Fruit fly (Drosophila melanogaster) whole organism, embryonic: ENCODE data around the gene Acph-1.

Experiments
- Atf-2 ChIP-seq: fragments of 200-800 bp; sonication (Bioruptor generic); optimal IDR thresholded peaks from 2 replicates; lab custom pipeline; 2016; ENCODE audit warnings: missing biosample characterization, missing genetic modification characterization
- CG10147 ChIP-seq: fragments of 200-800 bp; sonication (Bioruptor generic); optimal IDR thresholded peaks from 2 replicates; lab custom pipeline; 2019; ENCODE audit warnings: missing biosample characterization, mild to moderate bottlenecking, missing genetic modification characterization, moderate library complexity
- CG12219 ChIP-seq: fragments of 200-800 bp; sonication (Bioruptor generic); optimal IDR thresholded peaks from 3 replicates; lab custom pipeline; 2018; ENCODE audit warnings: missing biosample characterization, mild to moderate bottlenecking, missing genetic modification characterization
- CG12391 ChIP-seq: fragments of 200-800 bp; sonication (Bioruptor generic); optimal IDR thresholded peaks from 3 replicates; lab custom pipeline; 2018; ENCODE audit warnings: missing biosample characterization, mild to moderate bottlenecking, missing genetic modification characterization, moderate library complexity
- CG13424 ChIP-seq: fragments of 200-800 bp; sonication (Bioruptor generic); optimal IDR thresholded peaks from 2 replicates; lab custom pipeline; 2019; ENCODE audit warnings: missing biosample characterization, mild to moderate bottlenecking, missing genetic modification characterization, moderate library complexity
- CG1603 ChIP-seq: fragments of 200-800 bp; sonication (Bioruptor generic); optimal IDR thresholded peaks from 2 replicates; lab custom pipeline; 2019; ENCODE audit warnings: missing biosample characterization, mild to moderate bottlenecking, missing genetic modification characterization, moderate library complexity
- CG17359 ChIP-seq: fragments of 200-800 bp; sonication (Bioruptor generic); optimal IDR thresholded peaks from 3 replicates; lab custom pipeline; 2018; ENCODE audit warnings: missing biosample characterization, mild to moderate bottlenecking, missing genetic modification characterization, moderate library complexity
- CG1792 ChIP-seq: fragments of 200-800 bp; sonication (Bioruptor generic); optimal IDR thresholded peaks from 2 replicates; lab custom pipeline; 2016; ENCODE audit warnings: missing biosample characterization, missing genetic modification characterization
- CG2712 ChIP-seq: fragments of 200-800 bp; optimal IDR thresholded peaks from 3 replicates; lab custom pipeline; 2019; ENCODE audit warnings: missing biosample characterization, mild to moderate bottlenecking, missing genetic modification characterization, moderate library complexity
- CG32532 ChIP-seq: fragments of 200-800 bp; sonication (Bioruptor generic); IDR thresholded peaks from 2 replicates; pipeline ENCODE4 v1.3.6; 2022; ENCODE audit warnings: missing biosample characterization, missing genetic modification characterization
- CG34422 ChIP-seq: fragments of 200-800 bp; sonication (Bioruptor generic); IDR thresholded peaks from 3 replicates; pipeline ENCODE4 v1.3.6; 2022; ENCODE audit warnings: missing biosample characterization, missing genetic modification characterization
- CG5953 ChIP-seq: fragments of 200-800 bp; sonication (Bioruptor generic); IDR thresholded peaks from 2 replicates; pipeline ENCODE4 v1.3.6; 2022; ENCODE audit warnings: missing biosample characterization, missing genetic modification characterization
- CG6175 ChIP-seq: fragments of 200-800 bp; sonication (Bioruptor generic); IDR thresholded peaks from 3 replicates; pipeline ENCODE4 v1.3.6; 2022; ENCODE audit warnings: missing biosample characterization, missing genetic modification characterization
- CG6272 ChIP-seq: fragments of 200-800 bp; sonication (Bioruptor generic); IDR thresholded peaks from 2 replicates; pipeline ENCODE4 v1.3.6; 2022; ENCODE audit warnings: missing biosample characterization, missing genetic modification characterization
- CG7556 ChIP-seq: fragments of 200-800 bp; sonication (Bioruptor generic); optimal IDR thresholded peaks from 2 replicates; lab custom pipeline; 2017; ENCODE audit warnings: missing biosample characterization, mild to moderate bottlenecking, missing genetic modification characterization
- CG7786 ChIP-seq: fragments of 200-800 bp; sonication (Bioruptor generic); optimal IDR thresholded peaks from 2 replicates; lab custom pipeline; 2016; ENCODE audit warnings: missing biosample characterization, missing genetic modification characterization
- CG8924 ChIP-seq: fragments of 200-800 bp; optimal IDR thresholded peaks from 3 replicates; lab custom pipeline; 2019; ENCODE audit warnings: missing biosample characterization, mild to moderate bottlenecking, missing genetic modification characterization, moderate library complexity
- Dbx ChIP-seq: fragments of 200-800 bp; sonication (Bioruptor generic); IDR thresholded peaks from 3 replicates; pipeline ENCODE4 v1.3.6; 2022; ENCODE audit warnings: missing biosample characterization, missing genetic modification characterization
- E2f1 ChIP-seq: fragments of 200-800 bp; sonication (Bioruptor generic); IDR thresholded peaks from 2 replicates; pipeline ENCODE4 v1.3.6; 2022; ENCODE audit warnings: missing biosample characterization, missing genetic modification characterization
- GATAe ChIP-seq: fragments of 200-800 bp; sonication (Bioruptor generic); conservative IDR thresholded peaks from 2 replicates; pipeline ENCODE4 v1.3.6; 2022; ENCODE audit warnings: missing biosample characterization, missing genetic modification characterization
- Gug ChIP-seq: fragments of 200-800 bp; sonication (Bioruptor generic); IDR thresholded peaks from 4 replicates; pipeline ENCODE4 v1.3.6; 2022; ENCODE audit warnings: missing biosample characterization, missing genetic modification characterization
- H2.0 ChIP-seq: fragments of 200-800 bp; sonication (Bioruptor generic); IDR thresholded peaks from 2 replicates; pipeline ENCODE4 v1.3.6; 2022; ENCODE audit warnings: missing biosample characterization, missing genetic modification characterization
- Hand ChIP-seq: fragments of 200-800 bp; sonication (Bioruptor generic); optimal IDR thresholded peaks from 2 replicates; lab custom pipeline; 2017; ENCODE audit warnings: mild to moderate bottlenecking, missing biosample characterization, missing genetic modification reagents, missing genetic modification characterization
- Nf-YA ChIP-seq: fragments of 200-800 bp; sonication (Bioruptor generic); IDR thresholded peaks from 2 replicates; pipeline ENCODE4 v1.3.6; 2022; ENCODE audit warnings: missing biosample characterization, missing genetic modification characterization
- NfI ChIP-seq: fragments of 200-800 bp; sonication (Bioruptor generic); optimal IDR thresholded peaks from 3 replicates; lab custom pipeline; 2018; ENCODE audit warnings: missing biosample characterization, mild to moderate bottlenecking, missing genetic modification characterization, moderate library complexity
- PHDP ChIP-seq: fragments of 200-800 bp; sonication (Bioruptor generic); optimal IDR thresholded peaks from 3 replicates; lab custom pipeline; 2018; ENCODE audit warnings: missing biosample characterization, mild to moderate bottlenecking, missing genetic modification characterization, moderate library complexity
- Spps ChIP-seq: fragments of 200-800 bp; sonication (Bioruptor generic); optimal IDR thresholded peaks from 2 replicates; lab custom pipeline; 2018; ENCODE audit warnings: missing biosample characterization, mild to moderate bottlenecking, missing genetic modification characterization
- TFAM ChIP-seq: fragments of 200-800 bp; sonication (Bioruptor generic); optimal IDR thresholded peaks from 2 replicates; lab custom pipeline; 2017; ENCODE audit warnings: missing biosample characterization, missing genetic modification characterization, inconsistent platforms
- Xbp1 ChIP-seq: fragments of 200-800 bp; sonication (Bioruptor generic); optimal IDR thresholded peaks from 3 replicates; lab custom pipeline; 2016; ENCODE audit warnings: missing biosample characterization, mild to moderate bottlenecking, missing genetic modification characterization
- ap ChIP-seq: fragments of 200-800 bp; sonication (Bioruptor generic); IDR thresholded peaks from 2 replicates; pipeline ENCODE4 v1.3.6; 2022; ENCODE audit warnings: missing biosample characterization, missing genetic modification characterization
- ara ChIP-seq: fragments of 200-800 bp; sonication (Bioruptor generic); IDR thresholded peaks from 2 replicates; pipeline ENCODE4 v1.3.6; 2022; ENCODE audit warnings: missing biosample characterization, missing genetic modification characterization
- ato ChIP-seq: fragments of 200-800 bp; sonication (Bioruptor generic); IDR thresholded peaks from 2 replicates; pipeline ENCODE4 v1.3.6; 2022; ENCODE audit warnings: missing biosample characterization, missing genetic modification characterization; ENCODE audit not compliant: partially characterized antibody
- chinmo ChIP-seq: fragments of 200-800 bp; sonication (Bioruptor generic); IDR thresholded peaks from 4 replicates; pipeline ENCODE4 v1.3.6; 2022; ENCODE audit warnings: missing biosample characterization, missing genetic modification characterization; ENCODE audit not compliant: partially characterized antibody
- chm ChIP-seq: fragments of 200-800 bp; sonication (Bioruptor generic); IDR thresholded peaks from 2 replicates; pipeline ENCODE4 v1.3.6; 2022; ENCODE audit warnings: missing biosample characterization, missing genetic modification characterization
- danr ChIP-seq: fragments of 200-800 bp; sonication (Bioruptor generic); IDR thresholded peaks from 2 replicates; pipeline ENCODE4 v1.3.6; 2022; ENCODE audit warnings: missing biosample characterization, missing genetic modification characterization
- eve ChIP-seq, 2 experiments: fragments of >200 bp; optimal IDR thresholded peaks; 2 replicates each; lab custom pipeline; 2017; ENCODE audit warnings: missing biosample characterization in 2 of 2, missing genetic modification characterization in 2 of 2
- fd102C ChIP-seq: fragments of 200-800 bp; sonication (Bioruptor generic); optimal IDR thresholded peaks from 2 replicates; lab custom pipeline; 2018; ENCODE audit warnings: missing biosample characterization, mild to moderate bottlenecking, missing genetic modification characterization, moderate library complexity
- gfzf ChIP-seq: fragments of 200-800 bp; sonication (Bioruptor generic); optimal IDR thresholded peaks from 2 replicates; lab custom pipeline; 2016; ENCODE audit warnings: missing biosample characterization, mild to moderate bottlenecking, missing genetic modification characterization, moderate library complexity
- hkb ChIP-seq, 2 experiments: fragments of 200-800 bp in 1 of 2; fragments of >200 bp in 1 of 2; sonication (Bioruptor generic) in 1 of 2; IDR thresholded peaks in 1 of 2; optimal IDR thresholded peaks in 1 of 2; 2 replicates each; pipeline versions ENCODE4 v1.3.6 to Lab custom; 2017 to 2022; ENCODE audit warnings: missing biosample characterization in 1 of 2, missing genetic modification characterization in 1 of 2
- lab ChIP-seq: fragments of 200-800 bp; sonication (Bioruptor generic); optimal IDR thresholded peaks from 3 replicates; lab custom pipeline; 2017; ENCODE audit warnings: missing biosample characterization, missing genetic modification characterization, mild to moderate bottlenecking, moderate library complexity, missing genetic modification reagents
- mam ChIP-seq: fragments of 200-800 bp; sonication (Bioruptor generic); optimal IDR thresholded peaks from 3 replicates; lab custom pipeline; 2016; ENCODE audit warnings: missing biosample characterization, missing genetic modification characterization
- prd ChIP-seq, 3 experiments: fragments of >200 bp in 2 of 3; fragments of 200-800 bp in 1 of 3; sonication (Bioruptor generic) in 1 of 3; optimal IDR thresholded peaks in 2 of 3; IDR thresholded peaks in 1 of 3; 2 replicates in 2 of 3; 3 replicates in 1 of 3; pipeline versions ENCODE4 v1.3.6 to Lab custom; 2017 to 2022; ENCODE audit warnings: missing biosample characterization in 1 of 3, missing genetic modification characterization in 1 of 3
- pzg ChIP-seq: fragments of 200-800 bp; sonication (Bioruptor generic); optimal IDR thresholded peaks from 3 replicates; lab custom pipeline; 2018; ENCODE audit warnings: missing biosample characterization, mild to moderate bottlenecking, missing genetic modification characterization, moderate library complexity
- salm ChIP-seq: fragments of 200-800 bp; sonication (Bioruptor generic); optimal IDR thresholded peaks from 2 replicates; lab custom pipeline; 2018; ENCODE audit warnings: missing biosample characterization, mild to moderate bottlenecking, missing genetic modification characterization
- scrt ChIP-seq: fragments of 200-800 bp; sonication (Bioruptor generic); optimal IDR thresholded peaks from 2 replicates; lab custom pipeline; 2018; ENCODE audit warnings: missing biosample characterization, mild to moderate bottlenecking, missing genetic modification characterization, moderate library complexity
- sens ChIP-seq: fragments of 200-800 bp; sonication (Bioruptor generic); peaks from one replicate; lab custom pipeline; 2016; ENCODE audit warnings: missing biosample characterization, missing genetic modification characterization
- slp2 ChIP-seq: fragments of 200-800 bp; sonication (Bioruptor generic); optimal IDR thresholded peaks from 2 replicates; lab custom pipeline; 2016; ENCODE audit warnings: missing biosample characterization, missing genetic modification characterization
- tna ChIP-seq: fragments of 200-800 bp; sonication (Bioruptor generic); IDR thresholded peaks from 2 replicates; pipeline ENCODE4 v1.3.6; 2022; ENCODE audit warnings: missing biosample characterization, missing genetic modification characterization; ENCODE audit not compliant: partially characterized antibody
- tup ChIP-seq: fragments of 200-800 bp; sonication (Bioruptor generic); optimal IDR thresholded peaks from 2 replicates; lab custom pipeline; 2016; ENCODE audit warnings: missing biosample characterization, mild to moderate bottlenecking, missing genetic modification characterization, moderate library complexity

The Acph-1 gene

dm6 chr3R:29978595-29978994 is 14.6 kb downstream of the Acph-1 start (continued):
- TF ChIP-seq tup (GFP tag; lab: Kevin White, UChicago) = no peak
- peak; percentile 6 for TF ChIP-seq Xbp1 (GFP tag; lab: Kevin White, UChicago)
- TF ChIP-seq mam (GFP tag; lab: Kevin White, UChicago) = peak; percentile 29
- TF ChIP-seq lab (GFP tag; lab: Kevin White, UChicago) = peak; percentile 79
- no peak for TF ChIP-seq pzg
- TF ChIP-seq Hand (GFP tag; lab: Kevin White, UChicago) = peak; percentile 43
- peak; percentile 34 for TF ChIP-seq CG7556 (GFP tag; lab: Kevin White, UChicago)
- peak; percentile 19; the same call in 1 of the 2 replicates for TF ChIP-seq H2.0
- no peak for TF ChIP-seq hkb (optimal IDR thresholded peaks at IDR 0.05; lab: Kevin White, UChicago)
- TF ChIP-seq hkb (GFP tag; IDR thresholded peaks at IDR 0.05; lab: Robert Waterston, UW) = peak; percentile 59
- TF ChIP-seq Dbx (GFP tag; lab: Robert Waterston, UW) = peak; percentile 56; the same call in 1 of the 3 replicates
- no peak for TF ChIP-seq fd102C (GFP tag; lab: Kevin White, UChicago)
- peak; percentile 5 for TF ChIP-seq CG2712 (tag; lab: Kevin White, UChicago)
- TF ChIP-seq CG1792 = no peak
- peak; percentile 54 for TF ChIP-seq sens
- peak; percentile 26; the same call in 1 of the 2 replicates for TF ChIP-seq CG32532 (GFP tag; lab: Robert Waterston, UW)
- no peak for TF ChIP-seq TFAM (GFP tag; lab: Kevin White, UChicago)
- TF ChIP-seq CG10147 = peak; percentile 38
- TF ChIP-seq gfzf (GFP tag; lab: Kevin White, UChicago) = no peak
- peak; percentile 20; the same call in 1 of the 2 replicates for TF ChIP-seq CG6272
- TF ChIP-seq NfI (GFP tag; lab: Kevin White, UChicago) = peak; percentile 18
- TF ChIP-seq slp2 (GFP tag; lab: Kevin White, UChicago) = no peak
- TF ChIP-seq GATAe (GFP tag; lab: Robert Waterston, UW) = no peak
- no peak for TF ChIP-seq chinmo (GFP tag; lab: Robert Waterston, UW)
- no peak for TF ChIP-seq prd (optimal IDR thresholded peaks at IDR 0.05; lab: Kevin White, UChicago)
- TF ChIP-seq prd (GFP tag; IDR thresholded peaks at IDR 0.05; lab: Robert Waterston, UW) = peak; percentile 22; the same call in 1 of the 3 replicates
- no peak for TF ChIP-seq eve (GFP tag; optimal IDR thresholded peaks at IDR 0.05; lab: Kevin White, UChicago)
- TF ChIP-seq CG34422 (GFP tag; lab: Robert Waterston, UW) = 0 out of 3 replicates have a peak, but pooled peaks have one; percentile 20
- peak; percentile 48; the same call in 1 of the 2 replicates for TF ChIP-seq E2f1
- TF ChIP-seq CG1603 = peak; percentile 41
- peak; percentile 4; the same call in 1 of the 4 replicates for TF ChIP-seq Gug (GFP tag; lab: Robert Waterston, UW)
- TF ChIP-seq ap = no peak
- peak; percentile 17 for TF ChIP-seq CG12391 (tag; lab: Kevin White, UChicago)
- TF ChIP-seq CG13424 (tag; lab: Kevin White, UChicago) = peak; percentile 26
- TF ChIP-seq PHDP (tag; lab: Kevin White, UChicago) = peak; percentile 29
- no peak for TF ChIP-seq Atf-2 (GFP tag; lab: Kevin White, UChicago)
- peak; percentile 8 for TF ChIP-seq CG7786 (GFP tag; lab: Kevin White, UChicago)
- no peak for TF ChIP-seq Spps (tag; lab: Kevin White, UChicago)
- no peak for TF ChIP-seq chm (GFP tag; lab: Robert Waterston, UW)
- no peak for TF ChIP-seq salm (tag; lab: Kevin White, UChicago)
- TF ChIP-seq ara (GFP tag; lab: Robert Waterston, UW) = peak; percentile 22; the same call in 1 of the 2 replicates
- TF ChIP-seq tna (GFP tag; lab: Robert Waterston, UW) = no peak
- TF ChIP-seq danr = 0 out of 2 replicates have a peak, but pooled peaks have one; percentile 27
- 0 out of 2 replicates have a peak, but pooled peaks have one; percentile 36 for TF ChIP-seq Nf-YA (GFP tag; lab: Robert Waterston, UW)
- no peak for TF ChIP-seq CG6175 (GFP tag; lab: Robert Waterston, UW)
- peak; percentile 33 for TF ChIP-seq CG8924 (tag; lab: Kevin White, UChicago)
- TF ChIP-seq ato (GFP tag; lab: Robert Waterston, UW) = no peak
- peak; percentile 59 for TF ChIP-seq CG17359 (tag; lab: Kevin White, UChicago)
- no peak for TF ChIP-seq CG5953 (GFP tag; lab: Robert Waterston, UW)
- TF ChIP-seq scrt (GFP tag; lab: Kevin White, UChicago) = peak; percentile 32
- TF ChIP-seq CG12219 = no peak
